Fruit fly (Drosophila melanogaster): ENCODE data around the gene x16.
A peak's percentile ranks its signal among the peaks of the same experiment; 100 is the strongest.

x16 gene

DNA sequence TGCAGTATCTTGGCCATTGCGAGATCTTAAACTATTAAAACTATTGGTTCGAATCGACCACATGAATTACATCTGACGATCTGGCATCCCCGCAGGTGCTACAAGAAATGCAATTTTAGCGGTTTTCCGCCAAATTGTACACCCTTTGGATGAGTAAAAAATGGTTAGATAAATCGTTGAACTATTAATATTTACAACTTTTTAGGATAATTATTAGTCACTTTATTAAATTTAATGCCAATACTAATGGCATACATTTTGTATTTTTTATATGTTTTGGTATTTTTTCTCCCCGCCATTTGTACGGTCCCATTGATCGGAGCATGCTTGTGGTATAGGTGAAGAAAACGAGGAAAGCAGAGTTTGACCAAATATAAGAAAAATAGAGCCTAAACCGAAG is 12.2 kb downstream of the x16 start, which contains the start of the genes Polr1F and Rat1 (continued):
- no peak for TF ChIP-seq insv (GFP tag; optimal IDR thresholded peaks at IDR 0.05)
- TF ChIP-seq Dip3 (GFP tag; optimal IDR thresholded peaks at IDR 0.05): peak; percentile 0
- TF ChIP-seq Xbp1 (GFP tag; optimal IDR thresholded peaks at IDR 0.05): peak; percentile 50
- no peak for TF ChIP-seq unc-4 (GFP tag; IDR thresholded peaks at IDR 0.05; ENCODE audit: partially characterized antibody)
- no peak for TF ChIP-seq Bteb2 (GFP tag; optimal IDR thresholded peaks at IDR 0.05)
- no peak for TF ChIP-seq zen2 (GFP tag; IDR thresholded peaks at IDR 0.05; ENCODE audit: partially characterized antibody)
- no peak for TF ChIP-seq slp2 (GFP tag; optimal IDR thresholded peaks at IDR 0.05)
- no peak for TF ChIP-seq Opbp (GFP tag; IDR thresholded peaks at IDR 0.05; ENCODE audit: partially characterized antibody)
- TF ChIP-seq mam (GFP tag; optimal IDR thresholded peaks at IDR 0.05): peak; percentile 39
- TF ChIP-seq CG34224 (GFP tag; IDR thresholded peaks at IDR 0.05; ENCODE audit: partially characterized antibody): 0 out of 3 replicates have a peak, but pooled peaks have one; percentile 18
- TF ChIP-seq CG32767 (GFP tag; IDR thresholded peaks at IDR 0.05): no peak
- no peak for TF ChIP-seq CG10321 (GFP tag; IDR thresholded peaks at IDR 0.05)
- no peak for TF ChIP-seq nom (GFP tag; optimal IDR thresholded peaks at IDR 0.05)
- no peak for TF ChIP-seq CG1024 (GFP tag; IDR thresholded peaks at IDR 0.05)
- TF ChIP-seq CG12744 (GFP tag; optimal IDR thresholded peaks at IDR 0.05): no peak
- peak; percentile 27 for TF ChIP-seq Antp (GFP tag; optimal IDR thresholded peaks at IDR 0.05)
- TF ChIP-seq CG9797 (GFP tag; optimal IDR thresholded peaks at IDR 0.05): peak; percentile 90
- TF ChIP-seq vvl (GFP tag; IDR thresholded peaks at IDR 0.05): no peak
- TF ChIP-seq CG18476 (GFP tag; optimal IDR thresholded peaks at IDR 0.05): peak; percentile 43
- no peak for TF ChIP-seq tna (GFP tag; IDR thresholded peaks at IDR 0.05; ENCODE audit: partially characterized antibody)
- TF ChIP-seq CG11695 (GFP tag; IDR thresholded peaks at IDR 0.05): no peak
- TF ChIP-seq mirr (GFP tag; optimal IDR thresholded peaks at IDR 0.05): no peak
- peak; percentile 17 for TF ChIP-seq ewg (GFP tag; optimal IDR thresholded peaks at IDR 0.05)
- peak; percentile 30 for TF ChIP-seq Sry-δ (GFP tag; optimal IDR thresholded peaks at IDR 0.05)
- no peak for TF ChIP-seq CG6175 (GFP tag; IDR thresholded peaks at IDR 0.05)
- no peak for TF ChIP-seq CG16815 (GFP tag; optimal IDR thresholded peaks at IDR 0.05)
- no peak for TF ChIP-seq CkIIα-i1 (GFP tag; IDR thresholded peaks at IDR 0.05)
- no peak for TF ChIP-seq Fer2 (tag; optimal IDR thresholded peaks at IDR 0.05)
- TF ChIP-seq psq (GFP tag; optimal IDR thresholded peaks at IDR 0.05): no peak
- TF ChIP-seq Tbp (GFP tag; optimal IDR thresholded peaks at IDR 0.05): no peak
- peak; percentile 28 for TF ChIP-seq CG17186 (GFP tag; optimal IDR thresholded peaks at IDR 0.05)
- TF ChIP-seq cad (GFP tag; optimal IDR thresholded peaks at IDR 0.05): no peak
- no peak for TF ChIP-seq CG4730 (GFP tag; IDR thresholded peaks at IDR 0.05)
- no peak for TF ChIP-seq ham (GFP tag; IDR thresholded peaks at IDR 0.05)
- no peak for TF ChIP-seq trh (GFP tag; optimal IDR thresholded peaks at IDR 0.05)
- TF ChIP-seq Usf (GFP tag; optimal IDR thresholded peaks at IDR 0.05): no peak
- TF ChIP-seq pho (GFP tag; optimal IDR thresholded peaks at IDR 0.05): peak; percentile 39
- no peak for TF ChIP-seq Mes4 (GFP tag; optimal IDR thresholded peaks at IDR 0.05)
- TF ChIP-seq CG7928 (GFP tag; optimal IDR thresholded peaks at IDR 0.05): no peak
- peak; percentile 59 for TF ChIP-seq CG30020 (tag; optimal IDR thresholded peaks at IDR 0.05)
- peak; percentile 77 for TF ChIP-seq pzg (GFP tag; optimal IDR thresholded peaks at IDR 0.05)
- peak; percentile 63 for TF ChIP-seq CG17829 (tag; optimal IDR thresholded peaks at IDR 0.05)
- no peak for TF ChIP-seq Lpt (GFP tag; optimal IDR thresholded peaks at IDR 0.05)
- no peak for TF ChIP-seq gsb (GFP tag; IDR thresholded peaks at IDR 0.05)
- TF ChIP-seq Max (GFP tag; optimal IDR thresholded peaks at IDR 0.05): peak; percentile 86
- no peak for TF ChIP-seq bcd (GFP tag; optimal IDR thresholded peaks at IDR 0.05)
- TF ChIP-seq D19A (tag; optimal IDR thresholded peaks at IDR 0.05): no peak
- no peak for TF ChIP-seq Sox100B (GFP tag; optimal IDR thresholded peaks at IDR 0.05)
- no peak for TF ChIP-seq CG10543 (GFP tag; optimal IDR thresholded peaks at IDR 0.05)
- TF ChIP-seq MTF-1 (GFP tag; optimal IDR thresholded peaks at IDR 0.05; ENCODE audit: borderline replicate concordance): no peak
- no peak for TF ChIP-seq Atf6 (GFP tag; IDR thresholded peaks at IDR 0.05)
- no peak for TF ChIP-seq CG8281 (tag; optimal IDR thresholded peaks at IDR 0.05)

Measured in whole organism, embryonic.